Fruit fly (Drosophila melanogaster): ENCODE data around the gene bur.

DNA sequence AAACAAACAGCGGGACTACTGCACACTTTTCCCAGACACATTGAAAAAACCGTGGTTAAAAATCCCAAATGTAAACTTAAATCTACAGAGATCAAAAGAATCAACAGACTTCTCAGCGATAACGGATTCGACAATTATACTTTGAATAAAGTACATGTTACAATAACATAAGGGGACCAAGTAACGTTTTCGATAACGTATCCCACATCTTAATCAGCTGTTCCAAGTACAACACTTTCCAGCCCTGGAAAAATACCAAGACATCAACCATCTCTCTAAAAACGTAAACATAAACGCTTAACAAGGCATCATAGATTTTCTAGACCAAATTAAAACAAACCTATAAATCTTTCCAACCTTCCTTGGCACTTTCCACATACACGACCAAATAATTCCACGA, 25.6 kb downstream of the bur start:
- no peak for TF ChIP-seq CTCF (optimal IDR thresholded peaks at IDR 0.05)
- no peak for TF ChIP-seq CG8478 (optimal IDR thresholded peaks at IDR 0.05)

All from S2 (cell line).